Fruit fly (Drosophila melanogaster) ovary, adult (tissue): ENCODE measurements around the gene Arc42.

Experiments used
- CG17801 ChIP-seq: fragments of 200-800 bp; optimal IDR thresholded peaks from 2 replicates; lab custom pipeline; 2019; ENCODE audit warnings: missing biosample characterization, mild to moderate bottlenecking, missing genetic modification characterization, moderate library complexity; ENCODE audit not compliant: partially characterized antibody

Arc42 gene

DNA sequence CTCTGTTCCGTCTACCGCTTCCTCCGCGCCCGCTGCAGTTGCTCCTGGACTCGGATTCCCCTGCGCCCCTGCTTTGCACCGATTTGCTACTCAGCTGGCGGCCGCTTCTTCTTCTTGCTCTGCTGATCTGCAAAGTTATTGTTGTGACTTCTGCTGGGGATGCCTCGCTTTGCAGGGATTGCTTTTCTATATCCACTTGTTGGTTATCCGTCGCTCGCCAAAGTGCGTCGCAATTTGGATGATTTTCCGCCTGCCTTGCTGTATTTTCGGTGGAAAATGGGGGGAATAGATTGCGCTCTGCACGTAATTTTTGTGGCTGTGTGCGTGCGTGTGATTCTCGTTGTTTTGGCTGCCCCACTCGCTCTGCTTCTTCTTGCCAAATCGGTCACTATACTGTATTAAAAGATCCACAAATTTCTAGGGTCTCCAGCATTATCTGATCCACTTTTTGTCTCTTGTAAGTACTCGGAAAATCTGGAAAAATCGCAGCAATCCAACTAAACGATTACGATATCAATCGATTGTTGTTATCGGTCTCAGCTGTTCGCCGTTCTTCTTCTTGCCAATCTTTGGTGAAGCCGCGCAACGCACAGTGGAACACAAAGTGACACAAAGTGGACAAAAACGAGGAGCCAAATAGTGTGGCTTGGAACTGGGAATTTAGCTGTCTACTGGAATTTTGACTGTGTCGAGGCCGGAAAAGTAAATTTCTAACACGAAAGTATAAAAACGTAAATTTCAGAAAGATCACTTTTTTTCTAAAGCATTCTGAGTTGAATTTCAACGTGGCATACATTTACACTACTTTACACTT lies 25.6 kb downstream of the Arc42 start, which contains the start of gene ClpX:
ClpX (minus strand) TSS at position 764 of the 814 bp plus-strand sequence.
- peak; percentile 54 for TF ChIP-seq CG17801 (GFP tag; lab: Kevin White, UChicago)

DNA sequence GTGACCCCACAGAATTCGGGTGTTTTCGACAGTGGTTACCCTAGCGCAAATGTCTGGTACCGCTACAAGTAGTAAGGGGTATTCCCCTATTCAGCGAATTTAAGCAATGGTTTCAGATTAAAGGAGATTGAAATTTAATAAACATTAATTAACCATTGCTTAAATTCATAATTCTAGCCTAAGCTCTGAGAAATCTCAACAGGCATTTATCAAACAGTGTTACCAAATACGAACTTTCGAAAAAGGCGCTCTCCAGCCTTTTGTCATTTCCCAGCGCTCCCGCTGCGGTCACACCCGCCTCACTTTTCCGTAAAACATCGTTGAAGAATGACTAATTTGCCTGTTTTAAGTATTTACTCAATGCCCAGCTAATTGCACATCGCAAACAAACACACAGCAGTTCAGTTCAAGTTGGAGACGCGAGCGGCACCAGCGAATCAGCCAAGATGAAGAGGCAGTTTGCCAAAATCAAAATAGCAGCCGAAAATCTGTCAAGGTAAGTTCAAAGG lies 27.4 kb downstream of the Arc42 start, which contains the start of the genes Surf6 and RhoGAP92B:
Surf6 (minus strand) TSS at position 4 of the 509 bp plus-strand sequence.
RhoGAP92B (plus strand) TSS at position 300 of the 509 bp plus-strand sequence.
- TF ChIP-seq CG17801 (GFP tag; lab: Kevin White, UChicago), result peak; percentile 72

DNA sequence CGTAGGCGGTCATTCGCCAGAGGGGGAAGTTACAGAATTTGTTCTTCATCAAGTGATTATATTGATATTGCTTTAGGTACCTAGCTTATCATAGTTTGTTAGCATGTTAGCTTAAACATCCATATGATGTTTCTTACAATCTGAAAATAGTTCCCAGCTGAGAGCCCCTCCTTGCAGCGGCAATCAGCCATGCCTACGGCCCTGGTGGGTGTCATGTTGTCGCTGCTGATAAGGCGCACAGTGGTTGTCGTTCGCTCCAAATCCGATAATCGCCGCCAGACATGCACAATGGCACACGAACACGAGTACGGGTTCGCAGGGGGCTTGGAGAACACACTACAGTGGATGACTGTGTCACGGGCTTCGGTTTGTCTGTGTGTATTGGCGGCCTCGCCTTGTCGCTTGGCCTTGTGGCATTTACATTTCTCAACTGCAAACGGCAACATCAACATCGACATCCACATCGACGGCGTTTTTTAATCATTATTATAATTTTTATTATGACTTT lies 28.4 kb downstream of the Arc42 start:
- TF ChIP-seq CG17801 (GFP tag; lab: Kevin White, UChicago), result peak; percentile 47

DNA sequence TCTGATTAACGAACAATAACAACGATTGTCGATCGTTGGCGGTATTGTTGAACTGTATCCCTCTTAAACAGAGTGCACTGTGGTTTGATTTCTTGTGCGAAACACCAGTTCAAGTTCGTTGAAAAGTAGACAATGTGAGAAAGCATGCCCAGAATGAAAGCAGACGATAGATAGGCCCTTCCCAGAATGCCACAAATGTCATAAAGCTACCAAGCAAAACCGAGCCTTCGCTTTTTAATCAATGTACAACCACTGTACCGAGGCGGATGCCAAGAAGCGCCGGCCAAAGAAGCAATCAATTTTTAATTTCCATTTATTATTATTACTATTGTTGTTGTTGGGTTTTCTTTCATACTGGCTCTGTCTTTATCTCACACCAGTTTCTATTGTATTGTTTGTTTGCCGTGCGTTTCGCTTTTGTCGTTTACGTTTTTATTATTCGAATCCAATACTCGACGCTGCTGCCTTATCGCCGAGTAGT lies 31.4 kb downstream of the Arc42 start:
- TF ChIP-seq CG17801 (GFP tag; lab: Kevin White, UChicago), result no peak

DNA sequence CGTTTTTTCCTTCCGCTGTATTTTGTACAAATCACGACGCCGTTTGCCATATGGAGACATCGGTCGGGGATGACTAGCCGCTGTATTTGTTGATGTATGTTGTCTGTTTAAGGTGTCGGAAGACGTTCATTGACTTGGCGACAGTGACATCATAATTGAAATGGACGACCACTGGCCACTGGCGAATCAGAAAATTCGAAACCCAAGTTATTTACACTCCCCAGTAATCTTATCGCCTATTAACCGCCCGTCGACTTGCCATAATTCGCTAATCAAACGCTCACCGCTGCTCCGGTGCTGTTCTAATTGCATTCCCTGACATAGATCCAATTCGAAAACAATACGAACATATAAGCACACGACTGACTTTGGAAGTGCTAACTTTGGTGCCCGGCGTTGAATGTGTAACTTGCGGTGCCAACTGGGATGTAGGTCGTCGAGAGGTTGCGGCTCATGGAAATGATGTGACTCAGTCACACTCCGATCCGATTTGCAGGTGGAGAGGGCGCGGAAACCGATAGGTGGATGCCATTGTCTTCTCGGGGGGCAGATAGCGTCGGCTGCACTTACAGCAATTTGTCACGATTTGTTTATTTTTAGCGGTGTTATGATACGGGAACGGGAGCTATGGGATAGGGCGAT lies 32.1 kb downstream of the Arc42 start:
- TF ChIP-seq CG17801 (GFP tag; lab: Kevin White, UChicago), result no peak

DNA sequence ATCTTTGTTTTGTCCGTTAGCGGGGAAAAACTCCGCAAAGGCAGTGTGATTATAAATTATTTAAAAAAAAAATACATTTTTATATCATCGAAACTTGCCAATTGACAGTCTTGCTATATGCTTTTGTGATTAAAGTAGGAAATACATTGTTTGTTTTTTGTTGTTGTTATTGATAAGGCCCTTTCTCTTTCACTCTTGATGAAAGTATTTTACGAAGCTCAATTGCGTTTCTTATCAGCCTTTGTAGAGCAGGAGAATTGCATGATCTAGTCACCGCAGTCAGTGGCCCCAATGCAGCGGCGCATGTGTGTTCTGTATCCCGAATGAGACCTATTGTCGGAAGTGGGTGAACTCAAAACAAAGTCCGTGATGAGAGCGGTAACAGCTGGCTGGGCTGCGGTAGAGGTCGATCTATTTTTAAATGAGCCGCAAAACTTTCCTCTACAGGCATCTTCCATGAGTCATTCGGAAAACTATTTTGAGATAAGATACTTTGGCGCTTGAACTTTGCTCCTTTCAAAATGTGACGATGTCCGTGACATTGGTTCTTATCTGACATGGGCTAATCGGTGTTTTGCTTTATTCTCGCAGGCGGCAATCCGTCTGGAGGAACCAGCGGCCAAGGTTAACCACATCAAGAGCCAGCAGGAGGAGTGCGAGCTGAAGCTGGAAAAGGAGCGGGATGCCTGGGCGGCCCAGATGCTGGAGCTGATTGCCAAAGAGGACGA lies 32.9 kb downstream of the Arc42 start:
- TF ChIP-seq CG17801 (GFP tag; lab: Kevin White, UChicago), result no peak

DNA sequence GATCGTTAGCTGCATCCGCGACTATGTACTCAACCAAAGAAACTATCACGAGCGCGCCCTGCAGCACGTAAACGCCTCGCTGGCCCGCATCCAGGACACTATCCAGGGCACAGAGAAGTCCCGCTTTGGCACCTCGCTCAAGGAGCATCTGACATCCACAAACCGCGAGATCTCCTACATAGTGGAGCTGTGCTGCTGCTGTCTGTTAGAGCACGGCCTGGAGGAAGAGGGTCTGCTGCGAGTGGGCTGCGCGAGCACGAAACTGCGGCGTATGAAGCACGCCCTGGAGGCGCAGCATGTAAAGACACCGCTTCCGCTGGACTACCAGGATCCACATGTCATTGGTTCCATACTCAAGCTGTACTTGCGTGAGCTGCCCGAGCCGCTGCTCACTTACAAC lies 33.5 kb downstream of the Arc42 start:
- TF ChIP-seq CG17801 (GFP tag; lab: Kevin White, UChicago), result no peak

DNA sequence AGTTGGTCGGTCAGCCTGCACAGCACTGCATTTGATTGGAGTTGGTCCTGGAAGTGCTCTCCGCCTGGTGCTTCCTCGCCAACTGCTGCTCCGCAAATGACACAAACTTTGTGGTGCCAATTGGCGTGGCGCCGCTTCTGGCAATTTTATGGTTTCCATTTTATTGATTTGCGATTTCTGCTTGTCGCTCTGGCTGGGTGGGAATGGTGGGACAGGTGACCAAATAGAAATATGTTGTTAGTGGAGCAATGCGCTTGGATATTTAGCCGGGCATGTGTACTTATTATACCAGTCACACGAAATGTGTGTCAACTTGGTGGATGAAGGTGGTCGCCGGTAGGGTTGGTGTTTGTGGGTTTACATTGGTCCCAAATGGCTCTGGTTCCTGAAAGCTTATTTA lies 37.8 kb downstream of the Arc42 start, which contains the start of the genes Xport-A and Xport-B:
Xport-A (minus strand) TSS at position 101 of the 400 bp plus-strand sequence.
Xport-B (minus strand) TSS at position 101 of the 400 bp plus-strand sequence.
- no peak for TF ChIP-seq CG17801 (GFP tag; lab: Kevin White, UChicago)

DNA sequence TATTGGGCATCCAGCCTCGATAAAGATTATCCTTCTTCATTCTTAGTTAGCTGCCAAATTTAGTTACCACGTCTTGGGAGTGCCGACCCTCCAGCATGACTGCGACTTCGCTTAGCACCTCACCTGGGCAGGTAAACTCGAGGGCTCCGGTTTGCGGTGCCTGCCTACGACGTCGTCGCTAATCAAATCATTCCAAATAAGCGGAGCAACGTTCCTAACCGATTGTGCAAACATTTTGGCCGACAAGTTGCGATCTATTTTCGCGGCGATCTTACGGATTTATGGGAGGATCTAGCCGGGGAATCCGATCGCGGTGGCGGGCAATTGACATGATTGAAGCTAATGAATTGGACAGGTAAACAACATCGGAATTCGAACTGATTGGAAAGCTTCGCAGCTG lies 40.2 kb downstream of the Arc42 start, which contains the start of gene CG4465:
CG4465 (minus strand) TSS at position 101 of the 400 bp plus-strand sequence.
- no peak for TF ChIP-seq CG17801 (GFP tag; lab: Kevin White, UChicago)

DNA sequence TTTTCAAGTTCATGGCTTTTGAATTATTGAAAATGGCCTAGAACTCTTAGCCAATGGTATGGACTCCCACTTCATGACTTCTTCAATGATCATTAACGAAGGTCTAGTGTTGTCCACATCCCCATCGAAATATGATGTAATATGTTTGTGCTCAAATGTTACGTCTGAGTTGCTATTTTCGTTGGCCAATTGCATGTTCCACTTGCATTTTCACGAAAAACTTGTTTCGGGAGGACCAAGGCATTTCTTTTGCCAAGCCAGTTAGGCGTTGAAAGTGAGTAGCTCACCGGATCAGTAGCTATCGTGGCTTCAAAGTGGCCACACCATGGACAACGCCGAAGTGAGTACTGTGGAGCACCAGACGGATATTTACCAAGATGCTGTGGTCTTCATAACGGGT lies 40.7 kb downstream of the Arc42 start, which contains the start of gene CG4770:
CG4770 (plus strand) TSS at position 301 of the 400 bp plus-strand sequence.
- no peak for TF ChIP-seq CG17801 (GFP tag; lab: Kevin White, UChicago)

DNA sequence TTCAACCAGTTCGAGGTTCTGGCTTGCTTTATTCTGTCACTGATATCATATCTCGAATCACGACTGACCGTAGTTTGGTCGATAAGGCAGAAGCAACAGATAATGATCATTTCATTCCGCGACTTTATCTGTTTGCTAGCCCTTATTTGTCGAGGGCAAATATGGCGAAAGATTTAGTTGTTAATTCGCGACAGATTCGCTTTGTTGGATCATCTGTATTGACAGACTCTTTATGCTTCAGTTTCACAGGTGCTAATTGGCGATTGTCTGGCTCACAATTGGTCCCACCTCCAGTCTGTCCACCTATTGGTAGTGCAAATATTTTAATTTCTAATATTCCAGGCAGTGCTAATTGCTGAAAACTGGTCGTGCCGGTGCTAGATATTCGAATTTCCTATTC lies 46.8 kb downstream of the Arc42 start:
- TF ChIP-seq CG17801 (GFP tag; lab: Kevin White, UChicago), result peak; percentile 4

DNA sequence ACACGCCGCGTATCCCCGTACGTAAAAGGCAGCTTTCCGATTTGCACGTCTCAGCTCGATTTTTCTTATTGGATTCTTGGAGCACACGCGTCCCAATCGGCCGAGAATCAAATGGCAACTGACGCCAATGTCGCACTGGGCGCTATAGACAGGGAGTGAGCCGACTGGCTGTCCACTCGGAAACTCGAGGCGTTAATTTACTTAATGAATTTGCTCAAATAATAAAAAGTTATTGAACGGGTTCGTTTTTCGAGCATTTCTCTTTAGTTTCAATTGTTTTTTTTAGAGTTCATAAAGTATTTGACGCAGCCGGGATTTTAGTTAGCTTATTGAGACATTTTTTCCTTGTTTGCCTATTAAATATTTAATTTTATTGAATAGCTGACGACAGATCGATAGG lies 47.7 kb downstream of the Arc42 start, which contains the start of gene CG4462:
CG4462 (minus strand) TSS at position 101 of the 400 bp plus-strand sequence.
- TF ChIP-seq CG17801 (GFP tag; lab: Kevin White, UChicago), result no peak

DNA sequence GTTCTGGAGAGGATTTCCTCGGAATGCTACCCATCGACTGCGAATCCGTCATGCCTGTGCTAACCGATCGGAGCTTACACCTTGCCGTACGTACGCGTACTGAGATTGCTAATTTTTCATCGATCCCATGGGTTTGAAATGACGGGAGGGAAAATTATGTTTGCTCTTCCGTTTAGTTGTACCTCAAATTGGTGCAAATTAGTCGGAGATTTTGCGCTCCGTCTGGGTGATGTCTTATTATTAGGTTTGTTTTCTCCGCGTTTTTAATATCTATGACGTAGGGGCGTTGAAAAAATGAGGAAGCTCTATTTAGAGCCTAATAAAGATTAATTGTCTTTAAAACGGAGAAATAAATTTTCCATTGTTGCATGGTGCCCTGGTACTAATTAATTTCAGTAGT lies 51.0 kb downstream of the Arc42 start, which contains the start of gene CG4459:
CG4459 (minus strand) TSS at position 101 of the 400 bp plus-strand sequence.
- no peak for TF ChIP-seq CG17801 (GFP tag; lab: Kevin White, UChicago)
